Fruit fly (Drosophila melanogaster) whole organism, pupa: ENCODE results near the gene CG43731.

Experiments used
- CG10348 ChIP-seq: fragments of 200-800 bp; sonication (Bioruptor generic); IDR thresholded peaks from 2 replicates; pipeline ENCODE4 v1.3.6; 2022; ENCODE audit warnings: missing biosample characterization, missing genetic modification characterization
- CG12605 ChIP-seq: fragments of 200-800 bp; sonication (Bioruptor generic); IDR thresholded peaks from 2 replicates; pipeline ENCODE4 v1.3.6; 2022; ENCODE audit warnings: missing biosample characterization, missing genetic modification characterization
- CG13204 ChIP-seq: fragments of 200-800 bp; sonication (Bioruptor generic); optimal IDR thresholded peaks from 2 replicates; lab custom pipeline; 2018; ENCODE audit warnings: missing biosample characterization, mild to moderate bottlenecking, missing genetic modification characterization, moderate library complexity
- CG14655 ChIP-seq: fragments of 200-800 bp; sonication (Bioruptor generic); optimal IDR thresholded peaks from 3 replicates; lab custom pipeline; 2017; ENCODE audit warnings: mild to moderate bottlenecking, missing biosample characterization, missing genetic modification reagents, missing genetic modification characterization
- CG15710 ChIP-seq: fragments of 200-800 bp; sonication (Bioruptor generic); optimal IDR thresholded peaks from 2 replicates; lab custom pipeline; 2018; ENCODE audit warnings: missing biosample characterization, mild to moderate bottlenecking, missing genetic modification characterization, moderate library complexity
- CG17806 ChIP-seq: fragments of 200-800 bp; sonication (Bioruptor generic); optimal IDR thresholded peaks from 2 replicates; lab custom pipeline; 2018; ENCODE audit warnings: missing biosample characterization, mild to moderate bottlenecking, missing genetic modification characterization, moderate library complexity
- CG32121 ChIP-seq: fragments of 200-800 bp; sonication (Bioruptor generic); IDR thresholded peaks from 2 replicates; pipeline ENCODE4 v1.3.6; 2022; ENCODE audit warnings: missing biosample characterization, missing genetic modification characterization
- CG34367 ChIP-seq: fragments of 200-800 bp; sonication (Bioruptor generic); optimal IDR thresholded peaks from 2 replicates; lab custom pipeline; 2018; ENCODE audit warnings: missing biosample characterization, mild to moderate bottlenecking, missing genetic modification characterization
- CG4496 ChIP-seq: fragments of 200-800 bp; sonication (Bioruptor generic); IDR thresholded peaks from 3 replicates; pipeline ENCODE4 v1.3.6; 2022; ENCODE audit warnings: missing biosample characterization, missing genetic modification characterization
- CG8159 ChIP-seq: fragments of 200-800 bp; sonication (Bioruptor generic); optimal IDR thresholded peaks from 3 replicates; lab custom pipeline; 2018; ENCODE audit warnings: missing biosample characterization, mild to moderate bottlenecking, missing genetic modification characterization, moderate library complexity
- CG8301 ChIP-seq: fragments of 200-800 bp; sonication (Bioruptor generic); optimal IDR thresholded peaks from 2 replicates; lab custom pipeline; 2018; ENCODE audit warnings: missing biosample characterization, mild to moderate bottlenecking, missing genetic modification characterization
- CG9948 ChIP-seq: fragments of 200-800 bp; sonication (Bioruptor generic); optimal IDR thresholded peaks from 2 replicates; lab custom pipeline; 2018; ENCODE audit warnings: missing biosample characterization, mild to moderate bottlenecking, missing genetic modification characterization, moderate library complexity
- D1 ChIP-seq: fragments of 200-800 bp; sonication (Bioruptor generic); optimal IDR thresholded peaks from 2 replicates; lab custom pipeline; 2018; ENCODE audit warnings: missing biosample characterization, mild to moderate bottlenecking, missing genetic modification characterization, moderate library complexity
- EcR ChIP-seq: fragments of 200-800 bp; sonication (Bioruptor generic); optimal IDR thresholded peaks from 3 replicates; lab custom pipeline; 2019; ENCODE audit warnings: missing biosample characterization, missing genetic modification characterization, mild to moderate bottlenecking, moderate library complexity, missing genetic modification reagents
- Ets98B ChIP-seq: fragments of 200-800 bp; sonication (Bioruptor generic); IDR thresholded peaks from 2 replicates; pipeline ENCODE4 v1.3.6; 2022; ENCODE audit warnings: missing biosample characterization, missing genetic modification characterization
- Pif1A ChIP-seq: fragments of 200-800 bp; sonication (Bioruptor generic); optimal IDR thresholded peaks from 3 replicates; lab custom pipeline; 2016; ENCODE audit warnings: missing biosample characterization, missing genetic modification characterization
- Pif1B ChIP-seq: fragments of 200-800 bp; sonication (Bioruptor generic); optimal IDR thresholded peaks from 3 replicates; lab custom pipeline; 2016; ENCODE audit warnings: missing biosample characterization, missing genetic modification characterization
- Snoo ChIP-seq: fragments of 200-800 bp; sonication (Bioruptor generic); optimal IDR thresholded peaks from 3 replicates; lab custom pipeline; 2017; ENCODE audit warnings: missing biosample characterization, mild to moderate bottlenecking, missing genetic modification characterization, inconsistent platforms
- fd96Ca ChIP-seq: fragments of 200-800 bp; sonication (Bioruptor generic); IDR thresholded peaks from 3 replicates; pipeline ENCODE4 v1.3.6; 2022; ENCODE audit warnings: missing biosample characterization, missing genetic modification characterization
- gl ChIP-seq: fragments of 200-800 bp; sonication (Bioruptor generic); optimal IDR thresholded peaks from 2 replicates; lab custom pipeline; 2018; ENCODE audit warnings: missing biosample characterization, mild to moderate bottlenecking, missing genetic modification characterization
- rn ChIP-seq: fragments of 200-800 bp; sonication (Bioruptor generic); IDR thresholded peaks from 2 replicates; pipeline ENCODE4 v1.3.6; 2022; ENCODE audit warnings: missing biosample characterization, missing genetic modification characterization

The CG43731 gene

DNA sequence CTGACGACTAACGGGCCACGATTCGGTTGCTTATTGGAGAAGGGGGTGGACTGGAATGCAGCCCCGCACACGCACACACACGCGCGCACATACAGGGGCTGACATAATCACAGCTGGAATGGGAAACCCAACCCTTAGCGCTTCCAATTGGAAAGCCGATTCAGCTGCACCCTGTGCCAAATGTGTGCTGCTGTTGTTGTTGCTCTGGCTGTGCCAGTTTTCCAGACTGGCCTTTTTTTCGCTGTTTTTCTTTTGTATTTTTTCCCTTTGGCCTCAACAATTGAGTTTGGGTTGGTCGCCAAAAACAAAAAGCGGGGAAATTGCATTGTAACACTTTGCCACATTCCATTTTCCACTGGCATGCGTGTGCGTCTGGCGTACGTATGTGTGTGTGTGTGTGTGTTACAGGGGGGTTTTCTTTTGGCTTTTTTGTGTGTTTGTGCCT lies 18.5 kb upstream of the CG43731 start:
- no peak for TF ChIP-seq CG9948 (tag; lab: Kevin White, UChicago)
- no peak for TF ChIP-seq CG8301
- TF ChIP-seq CG17806 (tag; lab: Kevin White, UChicago): no peak
- no peak for TF ChIP-seq CG4496 (GFP tag; lab: Robert Waterston, UW)
- TF ChIP-seq CG13204: no peak
- no peak for TF ChIP-seq D1 (tag; lab: Kevin White, UChicago)
- no peak for TF ChIP-seq CG12605 (GFP tag; lab: Robert Waterston, UW)
- TF ChIP-seq EcR (GFP tag; lab: Kevin White, UChicago): no peak
- no peak for TF ChIP-seq rn (GFP tag; lab: Robert Waterston, UW)
- no peak for TF ChIP-seq fd96Ca (GFP tag; lab: Robert Waterston, UW)
- no peak for TF ChIP-seq CG8159 (tag; lab: Kevin White, UChicago)
- no peak for TF ChIP-seq CG15710 (tag; lab: Kevin White, UChicago)
- TF ChIP-seq Snoo (tag; lab: Kevin White, UChicago): no peak
- TF ChIP-seq CG34367 (tag; lab: Kevin White, UChicago): no peak

DNA sequence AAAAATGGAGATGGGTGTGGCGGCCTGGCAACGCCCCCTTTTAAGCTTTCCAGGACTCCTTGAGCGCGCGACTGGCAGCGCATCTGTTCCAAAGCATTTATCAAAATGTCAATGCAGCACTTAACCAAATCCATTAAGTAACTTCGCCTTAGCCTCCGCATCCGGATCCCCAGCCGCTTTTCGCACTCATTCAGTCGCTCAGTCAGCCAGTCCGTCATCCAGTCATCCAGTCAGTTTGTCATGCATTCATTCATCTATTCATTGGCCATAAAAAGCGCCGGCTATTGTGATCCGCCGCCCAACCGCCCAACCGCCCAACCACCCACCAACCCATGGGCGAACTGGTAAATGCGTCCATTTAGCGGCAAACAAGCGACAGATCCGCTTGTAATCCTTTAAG lies 12.9 kb upstream of the CG43731 start:
- TF ChIP-seq CG12605 (GFP tag; lab: Robert Waterston, UW) (no peak), D1 (tag; lab: Kevin White, UChicago) (no peak), CG13204 (no peak), fd96Ca (GFP tag; lab: Robert Waterston, UW) (no peak), CG9948 (tag; lab: Kevin White, UChicago) (no peak), Ets98B (GFP tag; lab: Robert Waterston, UW) (no peak), CG17806 (tag; lab: Kevin White, UChicago) (no peak), CG8301 (no peak), EcR (GFP tag; lab: Kevin White, UChicago) (no peak), CG4496 (GFP tag; lab: Robert Waterston, UW) (no peak)

DNA sequence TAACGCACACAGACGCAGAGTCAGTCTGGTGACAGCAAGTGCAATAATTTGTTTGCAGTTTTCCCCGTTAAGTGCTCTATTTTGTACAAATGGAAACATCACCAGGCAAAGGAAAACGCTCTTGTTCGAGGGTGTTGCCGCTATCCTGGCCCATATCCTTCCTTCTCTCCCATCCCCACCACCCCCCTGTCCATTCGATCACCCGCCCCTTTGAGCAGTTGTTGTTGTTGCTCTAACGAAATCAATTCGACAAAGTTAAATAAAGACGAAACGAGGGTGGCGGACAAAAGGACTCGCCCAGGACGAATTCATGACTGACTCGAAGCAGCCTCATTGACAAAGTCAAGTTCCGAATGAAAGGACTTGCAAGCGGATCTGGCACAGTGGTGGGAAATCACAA lies 12.5 kb upstream of the CG43731 start:
- TF ChIP-seq CG17806 (tag; lab: Kevin White, UChicago) (no peak), CG15710 (tag; lab: Kevin White, UChicago) (no peak), rn (GFP tag; lab: Robert Waterston, UW) (no peak), Ets98B (GFP tag; lab: Robert Waterston, UW) (no peak), EcR (GFP tag; lab: Kevin White, UChicago) (no peak), D1 (tag; lab: Kevin White, UChicago) (no peak), gl (tag; lab: Kevin White, UChicago) (no peak), CG10348 (GFP tag; lab: Robert Waterston, UW) (no peak), CG14655 (GFP tag; lab: Kevin White, UChicago) (no peak), Pif1A (no peak), CG32121 (GFP tag; lab: Robert Waterston, UW) (no peak), CG8159 (tag; lab: Kevin White, UChicago) (no peak), CG4496 (GFP tag; lab: Robert Waterston, UW) (no peak), CG9948 (tag; lab: Kevin White, UChicago) (no peak), CG13204 (no peak), CG8301 (no peak), Pif1B (no peak)
- TF ChIP-seq, all 21 proteins: peak for 0

DNA sequence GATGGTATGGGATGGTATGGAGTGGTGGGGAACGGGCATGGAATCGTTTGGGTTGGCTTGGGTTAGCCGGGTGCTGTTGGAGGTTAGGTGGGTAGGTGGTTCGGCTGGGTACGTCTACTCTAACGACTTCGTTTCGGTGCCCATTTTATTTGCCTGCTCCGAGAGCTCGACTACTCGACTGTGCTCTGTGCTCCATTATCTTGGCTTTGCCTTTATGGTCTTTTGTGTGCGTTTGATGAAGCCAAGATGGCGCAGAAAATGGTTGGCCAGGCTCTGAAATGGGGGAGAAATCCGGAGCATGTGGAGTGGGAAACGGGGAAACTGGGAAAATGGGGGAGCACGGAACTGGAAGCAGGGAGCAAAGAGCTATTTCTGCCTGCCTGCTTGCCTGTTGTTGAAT lies 8.0 kb upstream of the CG43731 start:
- no peak for TF ChIP-seq gl (tag; lab: Kevin White, UChicago)
- TF ChIP-seq Snoo (tag; lab: Kevin White, UChicago): no peak
- no peak for TF ChIP-seq CG32121 (GFP tag; lab: Robert Waterston, UW)

- TF ChIP-seq CG17806 (tag; lab: Kevin White, UChicago) (no peak), Snoo (tag; lab: Kevin White, UChicago) (no peak), CG13204 (no peak), CG4496 (GFP tag; lab: Robert Waterston, UW) (no peak)
Observed at dm6 chr2L:19096361-19096760, 5.5 kb upstream of the CG43731 start.

DNA sequence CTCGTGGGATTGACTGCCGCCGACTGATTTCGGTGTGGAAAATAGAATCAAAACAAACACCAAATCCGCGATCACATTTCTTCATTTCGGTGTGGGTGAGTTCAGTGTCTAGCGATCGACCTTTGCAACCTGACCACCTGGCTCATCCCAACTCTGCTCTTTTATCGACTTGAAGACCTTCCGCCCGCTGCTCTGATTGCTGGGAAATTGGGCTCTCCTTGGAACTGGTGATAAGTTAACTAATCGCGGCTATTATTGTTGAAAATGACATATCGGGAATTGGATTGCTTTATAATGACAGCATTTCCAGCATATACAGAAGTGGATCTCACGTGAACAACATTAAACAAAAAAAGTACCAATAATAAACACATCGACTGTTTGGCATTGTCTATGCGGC lies 4.5 kb upstream of the CG43731 start:
- TF ChIP-seq CG32121 (GFP tag; lab: Robert Waterston, UW) (no peak), Pif1A (no peak)

- TF ChIP-seq CG4496 (GFP tag; lab: Robert Waterston, UW) (no peak), CG10348 (GFP tag; lab: Robert Waterston, UW) (no peak), Snoo (tag; lab: Kevin White, UChicago) (no peak), Ets98B (GFP tag; lab: Robert Waterston, UW) (no peak), CG13204 (no peak), EcR (GFP tag; lab: Kevin White, UChicago) (no peak), Pif1A (no peak), CG8301 (no peak), CG8159 (tag; lab: Kevin White, UChicago) (no peak), Pif1B (no peak), CG15710 (tag; lab: Kevin White, UChicago) (no peak), CG14655 (GFP tag; lab: Kevin White, UChicago) (no peak), CG9948 (tag; lab: Kevin White, UChicago) (no peak), fd96Ca (GFP tag; lab: Robert Waterston, UW) (no peak), CG17806 (tag; lab: Kevin White, UChicago) (no peak), gl (tag; lab: Kevin White, UChicago) (no peak), rn (GFP tag; lab: Robert Waterston, UW) (no peak), CG34367 (tag; lab: Kevin White, UChicago) (no peak)
Observed at dm6 chr2L:19098668-19099067, 3.2 kb upstream of the CG43731 start.
